Worm (Caenorhabditis elegans) whole organism, L4 larva: ENCODE results near the gene clhm-1.

Source experiments
- F10B5.3 ChIP-seq: sonication (generic microtip); optimal IDR thresholded peaks from 2 replicates; lab custom pipeline; 2016; ENCODE audit warnings: mild to moderate bottlenecking, missing genetic modification characterization, missing compliant biosample characterization
- F37D6.2 ChIP-seq: sonication (generic microtip); optimal IDR thresholded peaks from 2 replicates; lab custom pipeline; 2016; ENCODE audit warnings: mild to moderate bottlenecking, missing genetic modification characterization, missing compliant biosample characterization
- T20F7.1 ChIP-seq: fragments of 200-800 bp; sonication (Bioruptor generic); optimal IDR thresholded peaks from 2 replicates; lab custom pipeline; 2018; ENCODE audit warnings: mild to moderate bottlenecking, missing genetic modification characterization, missing compliant biosample characterization
- Y75B8A.6 ChIP-seq: fragments of 200-800 bp; sonication (Bioruptor generic); IDR thresholded peaks from 2 replicates; pipeline ENCODE4 v1.3.6; 2022; ENCODE audit warnings: missing genetic modification reagents, missing genetic modification characterization, missing compliant biosample characterization
- ZK337.2 ChIP-seq: fragments of 200-800 bp; sonication (Bioruptor generic); IDR thresholded peaks from 2 replicates; pipeline ENCODE4 v1.3.6; 2022; ENCODE audit warnings: missing genetic modification reagents, missing genetic modification characterization, missing compliant biosample characterization
- ZK546.5 ChIP-seq, 2 experiments: sonication (generic microtip); optimal IDR thresholded peaks; 2 replicates each; lab custom pipeline; 2017; ENCODE audit warnings: missing biosample characterization in 2 of 2, missing genetic modification characterization in 2 of 2
- aly-2 ChIP-seq: sonication (generic microtip); optimal IDR thresholded peaks from 2 replicates; lab custom pipeline; 2018; ENCODE audit warnings: missing biosample characterization, missing genetic modification characterization
- ceh-20 ChIP-seq: fragments of 200-800 bp; sonication (Bioruptor generic); IDR thresholded peaks from 2 replicates; pipeline ENCODE4 v1.3.6; 2022; ENCODE audit warnings: missing genetic modification reagents, missing genetic modification characterization, missing compliant biosample characterization
- cey-2 ChIP-seq: sonication (generic microtip); optimal IDR thresholded peaks from 3 replicates; lab custom pipeline; 2017; ENCODE audit warnings: missing genetic modification characterization, mild to moderate bottlenecking, missing compliant biosample characterization, antibody characterized with exemption, borderline replicate concordance; ENCODE audit not compliant: insufficient read depth
- daf-19 ChIP-seq: fragments of 200-800 bp; sonication (Bioruptor generic); conservative IDR thresholded peaks from 2 replicates; pipeline ENCODE4 v1.3.6; 2022; ENCODE audit warnings: missing genetic modification characterization, missing compliant biosample characterization
- dmd-6 ChIP-seq: fragments of 200-800 bp; sonication (Bioruptor generic); IDR thresholded peaks from 2 replicates; pipeline ENCODE4 v1.3.6; 2022; ENCODE audit warnings: missing genetic modification reagents, missing genetic modification characterization, missing compliant biosample characterization
- egl-27 ChIP-seq: sonication (generic microtip); optimal IDR thresholded peaks from 3 replicates; lab custom pipeline; 2017; ENCODE audit warnings: missing biosample characterization, missing genetic modification reagents, missing genetic modification characterization
- egl-43 ChIP-seq: fragments of 200-800 bp; sonication (Bioruptor generic); IDR thresholded peaks from 2 replicates; pipeline ENCODE4 v1.3.6; 2022; ENCODE audit warnings: missing genetic modification reagents, missing genetic modification characterization, missing compliant biosample characterization
- fkh-10 ChIP-seq: fragments of 150-350 bp; optimal IDR thresholded peaks from 2 replicates; lab custom pipeline; 2014; ENCODE audit warnings: missing biosample characterization, missing genetic modification reagents, missing genetic modification characterization
- hlh-11 ChIP-seq: fragments of 200-800 bp; sonication (Bioruptor generic); optimal IDR thresholded peaks from 2 replicates; lab custom pipeline; 2018; ENCODE audit warnings: mild to moderate bottlenecking, missing genetic modification characterization, missing compliant biosample characterization
- hlh-30 ChIP-seq: sonication (generic microtip); optimal IDR thresholded peaks from 2 replicates; lab custom pipeline; 2017; ENCODE audit warnings: antibody characterized with exemption, mild to moderate bottlenecking, missing genetic modification characterization, missing compliant biosample characterization; ENCODE audit not compliant: insufficient read depth
- lin-13 ChIP-seq: fragments of 150-350 bp; optimal IDR thresholded peaks from 2 replicates; lab custom pipeline; 2014; ENCODE audit warnings: missing biosample characterization, missing genetic modification reagents, missing genetic modification characterization
- lin-15B ChIP-seq: fragments of 150-350 bp; sonication (generic microtip); optimal IDR thresholded peaks from 3 replicates; lab custom pipeline; 2014; ENCODE audit warnings: missing biosample characterization, missing genetic modification characterization
- lin-29 ChIP-seq: fragments of 200-800 bp; sonication (Bioruptor generic); IDR thresholded peaks from 2 replicates; pipeline ENCODE4 v1.3.6; 2022; ENCODE audit warnings: missing genetic modification reagents, missing genetic modification characterization, missing compliant biosample characterization
- lsy-2 ChIP-seq, 2 experiments: fragments of 150-350 bp in 1 of 2; sonication (generic microtip) in 1 of 2; optimal IDR thresholded peaks; 2 replicates each; lab custom pipeline; 2014 to 2017; ENCODE audit warnings: missing biosample characterization in 2 of 2, missing genetic modification characterization in 2 of 2
- mdl-1 ChIP-seq, 2 experiments: fragments of 150-350 bp in 1 of 2; sonication (generic microtip) in 1 of 2; optimal IDR thresholded peaks; 2 replicates each; lab custom pipeline; 2014 to 2017; ENCODE audit warnings: missing biosample characterization in 2 of 2, missing genetic modification characterization in 2 of 2
- mep-1 ChIP-seq: fragments of 150-350 bp; sonication (generic microtip); optimal IDR thresholded peaks from 3 replicates; lab custom pipeline; 2014; ENCODE audit warnings: missing biosample characterization, missing genetic modification characterization
- nhr-10 ChIP-seq: fragments of 150-350 bp; optimal IDR thresholded peaks from 2 replicates; lab custom pipeline; 2014; ENCODE audit warnings: missing biosample characterization, missing genetic modification characterization
- nhr-102 ChIP-seq: sonication (generic microtip); optimal IDR thresholded peaks from 2 replicates; lab custom pipeline; 2016; ENCODE audit warnings: mild to moderate bottlenecking, missing genetic modification characterization, moderate library complexity, missing compliant biosample characterization
- nhr-11 ChIP-seq: fragments of 150-350 bp; optimal IDR thresholded peaks from 2 replicates; lab custom pipeline; 2014; ENCODE audit warnings: missing biosample characterization, missing genetic modification characterization
- nhr-111 ChIP-seq: fragments of 200-800 bp; sonication (Bioruptor generic); optimal IDR thresholded peaks from 2 replicates; lab custom pipeline; 2018; ENCODE audit warnings: mild to moderate bottlenecking, missing genetic modification characterization, missing compliant biosample characterization
- nhr-25 ChIP-seq: sonication (generic microtip); optimal IDR thresholded peaks from 2 replicates; lab custom pipeline; 2017; ENCODE audit warnings: missing genetic modification characterization, mild to moderate bottlenecking, missing compliant biosample characterization, antibody characterized with exemption, moderate library complexity, borderline replicate concordance; ENCODE audit not compliant: insufficient read depth
- nhr-28 ChIP-seq: fragments of 150-350 bp; optimal IDR thresholded peaks from 2 replicates; lab custom pipeline; 2014; ENCODE audit warnings: missing biosample characterization, missing genetic modification characterization
- nhr-77 ChIP-seq: fragments of 150-350 bp; optimal IDR thresholded peaks from 2 replicates; lab custom pipeline; 2014; ENCODE audit warnings: missing biosample characterization, missing genetic modification characterization
- pqm-1 ChIP-seq: sonication (generic microtip); optimal IDR thresholded peaks from 2 replicates; lab custom pipeline; 2017; ENCODE audit warnings: missing biosample characterization, missing genetic modification characterization
- rbr-2 ChIP-seq: sonication (generic microtip); optimal IDR thresholded peaks from 2 replicates; lab custom pipeline; 2016; ENCODE audit warnings: missing genotype, missing genetic modification characterization, missing compliant biosample characterization
- set-16 ChIP-seq: fragments of 200-800 bp; sonication (Bioruptor generic); IDR thresholded peaks from 2 replicates; pipeline ENCODE4 v1.3.6; 2022; ENCODE audit warnings: missing genetic modification reagents, missing genetic modification characterization, missing compliant biosample characterization
- snpc-1.2 ChIP-seq: fragments of 200-800 bp; sonication (Bioruptor generic); IDR thresholded peaks from 2 replicates; pipeline ENCODE4 v1.3.6; 2022; ENCODE audit warnings: missing genetic modification reagents, missing genetic modification characterization, missing compliant biosample characterization
- snpc-4 ChIP-seq: fragments of 150-350 bp; optimal IDR thresholded peaks from 2 replicates; lab custom pipeline; 2014; ENCODE audit warnings: missing biosample characterization, missing genetic modification characterization
- tag-97 ChIP-seq: fragments of 200-800 bp; sonication (Bioruptor generic); IDR thresholded peaks from 2 replicates; pipeline ENCODE4 v1.3.6; 2022; ENCODE audit warnings: missing genetic modification characterization, missing compliant biosample characterization
- unc-130 ChIP-seq: sonication (generic microtip); optimal IDR thresholded peaks from 2 replicates; lab custom pipeline; 2016; ENCODE audit warnings: missing genetic modification reagents, missing genetic modification characterization, missing compliant biosample characterization
- unc-62 ChIP-seq, 3 experiments: fragments of 150-350 bp in 1 of 3; sonication (generic microtip); optimal IDR thresholded peaks in 2 of 3; peaks in 1 of 3; 1 replicate in 1 of 3; 2 replicates in 2 of 3; lab custom pipeline; 2014 to 2017; ENCODE audit warnings: missing biosample characterization in 3 of 3, missing genetic modification characterization in 3 of 3, missing genetic modification reagents in 3 of 3, missing genotype in 1 of 3
- zfp-3 ChIP-seq: fragments of 200-800 bp; sonication (Bioruptor generic); conservative IDR thresholded peaks from 2 replicates; pipeline ENCODE4 v1.3.6; 2022; ENCODE audit warnings: missing genetic modification reagents, missing genetic modification characterization, missing compliant biosample characterization
- zip-11 ChIP-seq: fragments of 200-800 bp; sonication (Bioruptor generic); IDR thresholded peaks from 2 replicates; pipeline ENCODE4 v1.3.6; 2022; ENCODE audit warnings: missing genetic modification characterization, missing compliant biosample characterization
- zip-2 ChIP-seq: fragments of 150-350 bp; optimal IDR thresholded peaks from 2 replicates; lab custom pipeline; 2014; ENCODE audit warnings: missing biosample characterization, missing genetic modification characterization
- ztf-11 ChIP-seq: fragments of 150-350 bp; optimal IDR thresholded peaks from 2 replicates; lab custom pipeline; 2014; ENCODE audit warnings: missing biosample characterization, missing genetic modification characterization

clhm-1 gene

ce11 chrII:6821832-6822231 lies 49.0 kb downstream of the clhm-1 start (continued):
- TF ChIP-seq F37D6.2 (tag; lab: Kevin White, UChicago) (no peak), hlh-11 (tag; lab: Kevin White, UChicago) (peak; percentile 15), cey-2 (tag; lab: Kevin White, UChicago) (no peak), ZK546.5 (tag; optimal IDR thresholded peaks at IDR 0.05; lab: Kevin White, UChicago) (no peak), set-16 (GFP tag; lab: Robert Waterston, UW) (no peak), dmd-6 (GFP tag; lab: Robert Waterston, UW) (peak; percentile 66), fkh-10 (GFP tag; lab: Kevin White, UChicago) (peak; percentile 35), nhr-77 (tag; lab: Kevin White, UChicago) (peak; percentile 74), lin-29 (GFP tag; lab: Robert Waterston, UW) (no peak), snpc-1.2 (GFP tag; lab: Robert Waterston, UW) (no peak), zip-2 (no peak), tag-97 (GFP tag; lab: Robert Waterston, UW) (no peak), hlh-30 (tag; lab: Kevin White, UChicago) (no peak), pqm-1 (tag; lab: Kevin White, UChicago) (peak; percentile 82), zip-11 (no peak), mdl-1 (tag; optimal IDR thresholded peaks at IDR 0.05; lab: Kevin White, UChicago) (no peak), unc-62 (GFP tag; optimal IDR thresholded peaks at IDR 0.05 in 1 of 2; lab: Kevin White, UChicago) (peak in 1 of 2 experiments; percentile 28), unc-62 (tag; optimal IDR thresholded peaks at IDR 0.05; lab: Kevin White, UChicago) (no peak), rbr-2 (tag; lab: Kevin White, UChicago) (no peak), nhr-111 (GFP tag; lab: Kevin White, UChicago) (no peak)

- TF ChIP-seq unc-130: no peak
- TF ChIP-seq nhr-25 (tag; lab: Kevin White, UChicago): peak; percentile 67
- TF ChIP-seq mdl-1 (tag; optimal IDR thresholded peaks at IDR 0.05; lab: Kevin White, UChicago): peak in 1 of 2 experiments; percentile 12
- no peak for TF ChIP-seq egl-27
- no peak for TF ChIP-seq ZK337.2 (GFP tag; lab: Robert Waterston, UW)
- no peak for TF ChIP-seq F10B5.3 (tag; lab: Kevin White, UChicago)
- TF ChIP-seq hlh-11 (tag; lab: Kevin White, UChicago): peak; percentile 14
- TF ChIP-seq ceh-20 (GFP tag; lab: Robert Waterston, UW): no peak; the same call in 1 of the 2 replicates
- no peak for TF ChIP-seq snpc-1.2 (GFP tag; lab: Robert Waterston, UW)
- no peak for TF ChIP-seq ztf-11
- TF ChIP-seq daf-19 (GFP tag; lab: Robert Waterston, UW): no peak
- TF ChIP-seq hlh-30 (tag; lab: Kevin White, UChicago): peak; percentile 42
- TF ChIP-seq nhr-28 (tag; lab: Kevin White, UChicago): peak; percentile 37
- no peak for TF ChIP-seq egl-43 (GFP tag; lab: Robert Waterston, UW)
- no peak for TF ChIP-seq zip-2
- no peak for TF ChIP-seq aly-2 (tag; lab: Kevin White, UChicago)
- TF ChIP-seq lin-13 (GFP tag; lab: Kevin White, UChicago): no peak
- TF ChIP-seq set-16 (GFP tag; lab: Robert Waterston, UW): no peak
- no peak for TF ChIP-seq zfp-3 (GFP tag; lab: Robert Waterston, UW)
- TF ChIP-seq T20F7.1 (GFP tag; lab: Kevin White, UChicago): no peak
- TF ChIP-seq mep-1: peak; percentile 20
- no peak for TF ChIP-seq nhr-102 (tag; lab: Kevin White, UChicago)
- TF ChIP-seq ZK546.5 (tag; optimal IDR thresholded peaks at IDR 0.05; lab: Kevin White, UChicago): no peak
- peak in 1 of 2 experiments; percentile 62 for TF ChIP-seq lsy-2 (tag; optimal IDR thresholded peaks at IDR 0.05; lab: Kevin White, UChicago)
- TF ChIP-seq nhr-10 (tag; lab: Kevin White, UChicago): no peak
- TF ChIP-seq snpc-4 (tag; lab: Kevin White, UChicago): no peak
- TF ChIP-seq nhr-11 (tag; lab: Kevin White, UChicago): no peak
- TF ChIP-seq Y75B8A.6 (GFP tag; lab: Robert Waterston, UW): no peak
- no peak for TF ChIP-seq lin-15B (tag; lab: Kevin White, UChicago)
- TF ChIP-seq, all 104 proteins: peak for 7
These were observed 49.7 kb downstream of the clhm-1 start for ce11 chrII:6821118-6821517.
